Fruit fly (Drosophila melanogaster) S2 (cell line): Measurements from ENCODE around the gene CG13069.

Source experiments
- CG8478 ChIP-seq: fragments of >200 bp; optimal IDR thresholded peaks from 2 replicates; lab custom pipeline; 2018
- CTCF ChIP-seq, 2 experiments: fragments of >200 bp; optimal IDR thresholded peaks; 2 replicates each; lab custom pipeline; 2018

DNA sequence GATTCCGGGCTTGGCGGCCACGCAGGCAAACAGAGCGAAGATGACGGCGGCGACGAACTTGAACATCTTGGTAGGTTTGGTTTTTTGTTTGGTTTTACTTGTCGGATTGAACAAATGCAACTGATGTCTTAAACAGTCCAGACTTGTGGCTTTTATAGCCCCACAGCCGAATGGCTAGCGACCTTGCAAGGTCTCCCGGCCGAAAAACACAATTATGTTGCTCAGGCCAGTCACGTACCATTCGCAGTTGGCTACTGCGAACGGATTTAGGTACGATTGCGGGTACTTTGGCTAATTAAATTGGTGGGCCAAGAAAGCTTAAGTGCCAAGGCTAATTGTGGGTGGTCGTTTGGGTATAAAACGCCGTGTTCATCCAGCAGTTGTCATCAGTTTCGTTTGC, at the start of gene CG13069, which contains the start of gene CG13051:
- no peak for TF ChIP-seq CG8478 (lab: Kevin White, UChicago)
- TF ChIP-seq CTCF (optimal IDR thresholded peaks at IDR 0.05; lab: Kevin White, UChicago): no peak
